Fruit fly (Drosophila melanogaster): ENCODE measurements around the gene nej.
A peak's percentile ranks its signal among the peaks of the same experiment; 100 is the strongest.

nej gene

DNA sequence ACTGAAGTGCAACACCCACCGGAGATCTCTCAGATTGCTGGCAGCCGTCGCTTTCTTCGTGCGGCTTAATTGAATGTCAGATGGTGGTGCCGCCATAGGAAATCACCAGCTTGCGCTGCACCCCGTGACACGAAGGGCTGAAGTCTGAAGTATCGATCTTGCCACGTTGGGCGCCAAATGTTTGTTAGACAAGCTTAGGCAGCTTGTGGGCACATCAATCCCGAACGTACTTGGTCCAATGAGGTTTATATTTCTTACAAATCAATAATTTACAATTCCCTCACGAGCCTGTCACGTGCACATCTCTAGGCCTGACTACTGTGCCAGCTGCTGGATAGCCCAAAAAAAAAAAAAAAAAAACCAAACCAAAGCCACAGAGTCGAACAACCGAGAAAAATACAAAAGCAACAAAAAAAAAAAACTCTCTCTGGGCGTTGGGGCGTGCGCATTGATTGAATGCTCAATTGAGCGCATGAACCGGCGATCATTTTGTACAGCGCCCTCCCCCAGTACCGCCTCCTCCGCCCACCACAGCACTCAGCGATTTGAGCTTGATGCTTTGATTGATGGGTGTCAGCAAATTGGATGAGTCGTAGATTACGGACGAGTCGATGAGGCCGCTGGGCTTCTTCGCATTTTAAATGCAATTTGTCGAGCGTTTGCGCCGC is 21.1 kb upstream of the nej start:
- no peak for TF ChIP-seq Pif1A (GFP tag; optimal IDR thresholded peaks at IDR 0.05)

DNA sequence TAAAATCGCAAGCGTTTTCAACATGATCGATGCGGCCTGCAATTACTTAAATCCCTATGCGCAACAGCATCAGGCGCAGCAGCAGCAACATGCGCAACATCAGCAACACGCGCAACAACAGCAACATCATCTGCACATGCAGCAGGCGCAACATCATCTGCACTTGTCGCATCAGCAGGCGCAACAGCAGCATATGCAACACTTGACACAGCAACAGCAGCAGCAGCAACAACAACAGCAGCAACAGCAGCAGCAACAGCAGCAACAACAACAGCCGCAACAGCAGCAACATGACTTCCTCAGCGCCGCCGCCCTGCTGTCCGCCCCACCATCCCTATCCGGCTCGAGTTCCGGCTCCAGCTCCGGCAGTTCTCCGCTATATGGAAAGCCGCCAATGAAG is 7.8 kb upstream of the nej start:
- TF ChIP-seq CG15710 (tag; optimal IDR thresholded peaks at IDR 0.05) (no peak), Pif1A (GFP tag; optimal IDR thresholded peaks at IDR 0.05) (no peak), Ets98B (GFP tag; IDR thresholded peaks at IDR 0.05) (no peak), fd96Ca (GFP tag; IDR thresholded peaks at IDR 0.05) (no peak), CG8159 (tag; optimal IDR thresholded peaks at IDR 0.05) (no peak)

DNA sequence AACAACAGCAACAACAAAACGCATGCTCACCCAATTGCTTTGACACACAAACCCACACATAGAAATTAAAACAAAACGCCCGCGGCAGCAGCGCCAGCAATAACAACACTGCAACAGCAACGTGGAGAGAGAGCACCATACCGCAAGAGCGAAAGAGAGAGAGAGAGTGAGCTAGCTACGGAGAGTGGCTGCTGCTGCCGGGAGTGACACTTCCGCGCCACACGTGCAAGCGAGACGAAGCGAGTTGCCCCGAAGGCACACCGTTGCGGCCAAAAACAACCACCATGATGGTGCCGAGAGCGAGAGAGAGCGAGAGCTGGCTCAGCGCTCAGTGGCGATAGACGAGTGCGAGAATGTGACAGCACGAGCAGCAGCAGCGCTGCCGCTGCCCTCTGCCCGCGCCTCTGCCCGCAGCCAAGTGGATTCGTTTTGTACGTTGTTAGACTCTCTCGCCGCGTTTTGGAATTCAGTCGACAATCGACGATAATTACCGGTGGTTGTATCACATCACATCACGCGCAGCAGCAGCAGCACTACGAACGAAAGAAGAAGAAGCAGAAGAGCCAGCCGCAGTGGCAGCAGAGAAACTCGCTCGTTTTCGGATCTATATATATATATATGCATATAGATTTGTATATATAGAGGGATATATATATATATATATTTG is 7.0 kb upstream of the nej start, which contains the start of gene btd:
TSS of gene btd (plus strand) at position 467 of the 667 bp plus-strand sequence.
- TF ChIP-seq CG34367 (tag; optimal IDR thresholded peaks at IDR 0.05) (peak; percentile 31), Pif1B (GFP tag; optimal IDR thresholded peaks at IDR 0.05) (no peak), CG17806 (tag; optimal IDR thresholded peaks at IDR 0.05) (no peak), Pif1A (GFP tag; optimal IDR thresholded peaks at IDR 0.05) (no peak), D1 (tag; optimal IDR thresholded peaks at IDR 0.05) (no peak), CG4496 (GFP tag; IDR thresholded peaks at IDR 0.05) (peak; percentile 75), CG8159 (tag; optimal IDR thresholded peaks at IDR 0.05) (peak; percentile 23), Ets98B (GFP tag; IDR thresholded peaks at IDR 0.05) (peak; percentile 58; the same call in 1 of the 2 replicates), CG32121 (GFP tag; IDR thresholded peaks at IDR 0.05) (peak; percentile 70), CG14655 (GFP tag; optimal IDR thresholded peaks at IDR 0.05) (peak; percentile 29), gl (tag; optimal IDR thresholded peaks at IDR 0.05) (peak; percentile 35), fd96Ca (GFP tag; IDR thresholded peaks at IDR 0.05) (peak; percentile 85), EcR (GFP tag; optimal IDR thresholded peaks at IDR 0.05) (no peak), CG15710 (tag; optimal IDR thresholded peaks at IDR 0.05) (peak; percentile 20), CG12605 (GFP tag; IDR thresholded peaks at IDR 0.05) (no peak), CG13204 (GFP tag; optimal IDR thresholded peaks at IDR 0.05) (peak; percentile 61), CG8301 (tag; optimal IDR thresholded peaks at IDR 0.05) (peak; percentile 15), CG10348 (GFP tag; IDR thresholded peaks at IDR 0.05) (no peak), rn (GFP tag; IDR thresholded peaks at IDR 0.05) (peak; percentile 58; the same call in 1 of the 2 replicates), CG9948 (tag; optimal IDR thresholded peaks at IDR 0.05) (no peak)

DNA sequence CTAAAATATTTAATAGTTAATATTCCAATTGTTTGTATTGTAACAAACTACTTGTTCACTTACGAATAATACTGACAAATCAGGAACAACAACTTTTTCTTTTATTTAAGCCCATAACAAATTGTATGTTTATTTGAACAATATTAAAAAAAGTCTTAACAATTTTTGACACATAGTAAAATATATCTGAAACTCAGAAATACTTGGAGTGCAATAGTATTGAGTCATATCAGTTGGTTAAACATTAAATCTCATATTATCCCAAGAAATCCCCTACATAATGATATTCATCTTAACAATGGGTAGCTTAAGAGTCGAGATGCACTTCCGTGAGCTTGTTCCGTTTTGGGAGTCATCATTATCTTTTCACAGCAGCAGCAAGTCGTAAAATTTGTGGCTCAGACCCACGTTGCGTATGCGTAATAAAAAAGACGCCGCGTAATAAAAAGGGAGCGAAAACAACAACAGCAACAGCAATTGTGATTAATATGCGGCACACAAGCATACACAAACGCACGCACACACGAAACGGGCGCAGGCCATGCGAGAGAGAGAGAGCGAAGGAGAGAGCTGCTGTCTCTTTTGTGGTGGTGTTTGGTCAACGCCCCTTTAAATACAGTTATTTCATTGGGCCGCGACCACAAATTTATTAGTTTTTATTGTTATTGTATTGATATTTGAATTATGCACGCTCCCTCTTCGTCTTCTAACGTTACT is 5.6 kb upstream of the nej start:
- TF ChIP-seq Snoo (tag; optimal IDR thresholded peaks at IDR 0.05), result no peak
- TF ChIP-seq Pif1A (GFP tag; optimal IDR thresholded peaks at IDR 0.05), result no peak
- TF ChIP-seq EcR (GFP tag; optimal IDR thresholded peaks at IDR 0.05), result no peak
- TF ChIP-seq CG8159 (tag; optimal IDR thresholded peaks at IDR 0.05), result peak; percentile 34
- TF ChIP-seq CG14655 (GFP tag; optimal IDR thresholded peaks at IDR 0.05), result no peak
- peak; percentile 11 for TF ChIP-seq CG9948 (tag; optimal IDR thresholded peaks at IDR 0.05)
- no peak for TF ChIP-seq CG10348 (GFP tag; IDR thresholded peaks at IDR 0.05)

DNA sequence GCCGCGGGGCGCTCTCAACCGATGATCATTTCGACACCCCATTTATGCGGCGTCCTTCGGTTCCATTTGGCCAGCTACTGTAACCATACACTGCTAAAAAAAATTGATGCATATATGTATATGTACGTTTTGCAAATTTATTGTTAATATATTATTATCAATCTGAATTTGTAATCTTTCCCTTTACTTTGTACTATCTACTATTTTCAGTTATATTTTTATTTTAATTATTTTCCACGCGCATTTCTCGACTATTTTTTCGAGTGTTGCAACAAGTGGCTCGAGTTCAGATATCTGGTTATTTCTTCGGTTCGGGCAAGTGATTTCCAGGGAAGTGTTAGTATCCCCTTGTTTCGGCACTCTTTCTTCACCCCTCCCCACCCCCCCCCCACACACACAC is 2.3 kb upstream of the nej start:
- TF ChIP-seq rn (GFP tag; IDR thresholded peaks at IDR 0.05) (no peak), Pif1B (GFP tag; optimal IDR thresholded peaks at IDR 0.05) (no peak), CG13204 (GFP tag; optimal IDR thresholded peaks at IDR 0.05) (no peak), Ets98B (GFP tag; IDR thresholded peaks at IDR 0.05) (no peak), CG15710 (tag; optimal IDR thresholded peaks at IDR 0.05) (no peak), gl (tag; optimal IDR thresholded peaks at IDR 0.05) (no peak), D1 (tag; optimal IDR thresholded peaks at IDR 0.05) (no peak), CG9948 (tag; optimal IDR thresholded peaks at IDR 0.05) (no peak), CG8301 (tag; optimal IDR thresholded peaks at IDR 0.05) (no peak), Snoo (tag; optimal IDR thresholded peaks at IDR 0.05) (no peak), CG10348 (GFP tag; IDR thresholded peaks at IDR 0.05) (no peak), CG14655 (GFP tag; optimal IDR thresholded peaks at IDR 0.05) (no peak), CG8159 (tag; optimal IDR thresholded peaks at IDR 0.05) (no peak), Pif1A (GFP tag; optimal IDR thresholded peaks at IDR 0.05) (no peak)

DNA sequence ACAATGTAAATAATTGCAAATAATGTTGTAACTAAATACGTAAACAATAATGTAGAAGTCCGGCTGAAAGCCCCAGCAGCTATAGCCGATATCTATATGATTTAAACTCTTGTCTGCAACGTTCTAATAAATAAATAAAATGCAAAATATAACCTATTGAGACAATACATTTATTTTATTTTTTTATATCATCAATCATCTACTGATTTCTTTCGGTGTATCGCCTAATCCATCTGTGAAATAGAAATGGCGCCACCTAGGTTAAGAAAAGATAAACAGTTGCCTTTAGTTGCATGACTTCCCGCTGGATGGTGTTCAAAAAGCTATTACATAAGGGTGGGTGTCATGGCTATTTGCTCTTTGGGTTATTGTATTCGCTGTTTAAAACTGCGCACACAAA is 757 bp upstream of the nej start:
- TF ChIP-seq CG12605 (GFP tag; IDR thresholded peaks at IDR 0.05) (peak; percentile 98), fd96Ca (GFP tag; IDR thresholded peaks at IDR 0.05) (peak; percentile 78), CG34367 (tag; optimal IDR thresholded peaks at IDR 0.05) (peak; percentile 93), CG9948 (tag; optimal IDR thresholded peaks at IDR 0.05) (peak; percentile 89), CG13204 (GFP tag; optimal IDR thresholded peaks at IDR 0.05) (peak; percentile 87), CG10348 (GFP tag; IDR thresholded peaks at IDR 0.05) (no peak; the same call in 1 of the 2 replicates), CG14655 (GFP tag; optimal IDR thresholded peaks at IDR 0.05) (peak; percentile 96), EcR (GFP tag; optimal IDR thresholded peaks at IDR 0.05) (no peak), D1 (tag; optimal IDR thresholded peaks at IDR 0.05) (peak; percentile 65), CG8159 (tag; optimal IDR thresholded peaks at IDR 0.05) (peak; percentile 93), CG32121 (GFP tag; IDR thresholded peaks at IDR 0.05) (peak; percentile 96), Ets98B (GFP tag; IDR thresholded peaks at IDR 0.05) (peak; percentile 95), gl (tag; optimal IDR thresholded peaks at IDR 0.05) (peak; percentile 87), CG17806 (tag; optimal IDR thresholded peaks at IDR 0.05) (peak; percentile 93), CG8301 (tag; optimal IDR thresholded peaks at IDR 0.05) (peak; percentile 94), CG4496 (GFP tag; IDR thresholded peaks at IDR 0.05) (peak; percentile 98), Snoo (tag; optimal IDR thresholded peaks at IDR 0.05) (peak; percentile 92), CG15710 (tag; optimal IDR thresholded peaks at IDR 0.05) (peak; percentile 91), Pif1B (GFP tag; optimal IDR thresholded peaks at IDR 0.05) (peak; percentile 91), rn (GFP tag; IDR thresholded peaks at IDR 0.05) (peak; percentile 80), Pif1A (GFP tag; optimal IDR thresholded peaks at IDR 0.05) (peak; percentile 94)
